Worm (Caenorhabditis elegans) whole organism, L4/young adult: Measurements from ENCODE around the gene K07H8.7.

Source experiments
- W03F9.2 ChIP-seq: fragments of 150-350 bp; optimal IDR thresholded peaks from 2 replicates; lab custom pipeline; 2014; ENCODE audit warnings: missing biosample characterization, missing genetic modification characterization
- dao-5 ChIP-seq: sonication (generic microtip); optimal IDR thresholded peaks from 2 replicates; lab custom pipeline; 2016; ENCODE audit warnings: missing genotype, missing genetic modification characterization, moderate library complexity, missing compliant biosample characterization
- him-1 ChIP-seq: sonication (generic microtip); optimal IDR thresholded peaks from 2 replicates; lab custom pipeline; 2016; ENCODE audit warnings: missing genotype, missing genetic modification reagents, missing genetic modification characterization, missing compliant biosample characterization

Gene K07H8.7

DNA sequence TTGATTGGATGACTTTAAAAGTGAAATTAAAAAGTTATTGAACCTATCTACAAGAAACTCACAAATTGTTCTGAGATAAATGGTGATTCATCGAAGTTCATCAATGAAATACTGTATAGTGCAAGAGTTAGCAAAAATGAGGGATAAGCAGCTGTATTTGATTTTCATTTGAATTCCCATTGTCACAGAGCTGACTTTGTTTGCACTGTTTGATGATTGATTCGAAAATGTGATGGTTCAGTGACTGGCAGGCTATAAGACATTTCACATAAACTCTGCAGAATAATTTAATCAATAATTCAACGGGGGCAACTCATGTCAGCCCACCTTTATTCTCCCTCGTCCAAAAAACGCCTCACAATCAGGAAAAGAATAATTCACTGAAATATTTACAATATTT, 16.2 kb downstream of the K07H8.7 start, which contains the start of gene T09A12.8:
Gene T09A12.8, minus strand, starts transcription at position 101 of the 400 bp plus-strand sequence.
- TF ChIP-seq W03F9.2 (tag; lab: Kevin White, UChicago) (no peak), dao-5 (tag; lab: Kevin White, UChicago) (no peak), him-1 (tag; lab: Kevin White, UChicago) (no peak)

DNA sequence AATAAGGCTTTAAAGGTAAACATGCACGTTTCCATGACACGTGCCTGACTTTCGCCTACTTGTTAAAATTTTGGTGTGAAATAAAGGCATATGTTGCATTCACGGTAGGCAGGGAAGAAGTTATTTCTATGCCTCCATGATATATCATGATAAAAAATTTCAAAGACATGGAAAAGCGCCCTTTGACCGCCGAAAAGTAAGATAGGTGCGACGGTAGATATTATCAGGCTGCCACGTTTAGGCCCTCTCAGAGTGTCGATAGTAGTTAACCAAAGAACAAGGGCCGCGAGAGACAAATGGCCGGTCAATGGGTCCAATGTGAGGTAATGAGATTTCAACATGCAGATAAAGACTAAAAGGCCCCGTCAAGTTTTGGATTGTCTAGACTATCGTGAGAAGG, 16.6 kb downstream of the K07H8.7 start:
- TF ChIP-seq dao-5 (tag; lab: Kevin White, UChicago) (no peak), him-1 (tag; lab: Kevin White, UChicago) (no peak), W03F9.2 (tag; lab: Kevin White, UChicago) (no peak)

DNA sequence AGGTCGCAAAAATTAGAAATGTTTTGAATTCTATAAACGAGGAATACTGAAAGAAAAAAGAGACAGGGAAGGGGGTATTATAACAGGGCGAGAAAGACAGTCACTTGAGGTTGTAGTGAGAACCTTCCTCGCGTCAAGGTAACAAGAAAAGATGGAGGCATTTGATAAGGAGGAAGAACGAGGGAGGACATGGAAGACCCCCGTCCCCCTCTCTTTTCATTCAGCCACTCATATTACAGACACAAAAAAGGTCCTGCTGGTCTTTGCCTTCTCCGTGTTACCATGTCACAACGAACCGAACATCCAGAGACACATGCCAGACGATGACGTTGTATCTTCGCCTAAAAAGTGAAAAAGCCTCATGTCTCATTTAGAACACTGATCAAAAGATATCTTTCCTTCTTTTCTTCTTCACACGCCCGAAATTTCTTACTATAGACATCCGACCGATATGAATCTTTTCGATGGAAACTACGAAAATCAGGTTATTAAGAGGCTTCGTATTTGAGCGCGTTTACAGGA, 18.4 kb downstream of the K07H8.7 start:
- TF ChIP-seq W03F9.2 (tag; lab: Kevin White, UChicago) (no peak), him-1 (tag; lab: Kevin White, UChicago) (no peak), dao-5 (tag; lab: Kevin White, UChicago) (no peak)

DNA sequence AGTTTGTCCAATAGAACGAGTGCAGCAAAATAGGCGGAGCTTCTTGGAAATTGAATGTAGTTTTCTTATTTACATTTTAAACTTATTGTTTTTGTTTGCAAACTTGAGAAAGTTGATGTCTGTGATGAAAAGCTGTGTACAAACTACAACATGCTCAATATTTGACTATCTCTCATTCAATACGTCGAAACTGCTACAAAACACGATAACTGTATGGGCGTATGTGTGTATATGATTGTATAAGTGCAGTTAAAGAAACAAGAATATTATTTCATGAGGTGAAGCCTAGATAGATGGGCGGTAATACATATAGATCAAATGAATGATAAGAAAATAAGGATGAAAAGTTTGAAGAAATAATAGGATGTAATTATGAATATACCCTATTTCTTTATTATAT, 20.2 kb downstream of the K07H8.7 start:
- TF ChIP-seq dao-5 (tag; lab: Kevin White, UChicago) (no peak), W03F9.2 (tag; lab: Kevin White, UChicago) (no peak), him-1 (tag; lab: Kevin White, UChicago) (no peak)

DNA sequence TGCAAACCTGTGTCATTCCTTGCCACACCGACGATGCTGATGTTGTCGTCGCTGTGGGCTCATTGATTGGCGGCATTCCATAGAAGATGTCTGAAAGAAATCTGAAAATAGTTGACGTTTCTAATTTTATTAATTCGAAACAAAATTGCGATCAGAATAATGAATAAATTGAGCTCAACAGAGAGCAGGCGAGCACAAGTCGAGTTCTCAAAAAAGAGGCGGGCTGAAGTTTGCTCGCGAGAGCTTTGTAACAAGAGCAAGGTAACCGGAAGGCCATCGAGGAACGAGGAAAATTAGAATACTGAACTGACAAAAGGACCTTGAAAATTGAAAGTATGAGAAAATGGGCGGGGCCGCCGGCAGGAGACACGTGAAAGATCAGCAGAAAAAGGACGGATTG, 23.3 kb downstream of the K07H8.7 start, which contains the start of gene nhr-66:
Gene nhr-66, minus strand, starts transcription at position 101 of the 400 bp plus-strand sequence.
- TF ChIP-seq dao-5 (tag; lab: Kevin White, UChicago): no peak
- TF ChIP-seq W03F9.2 (tag; lab: Kevin White, UChicago): no peak
- no peak for TF ChIP-seq him-1 (tag; lab: Kevin White, UChicago)

DNA sequence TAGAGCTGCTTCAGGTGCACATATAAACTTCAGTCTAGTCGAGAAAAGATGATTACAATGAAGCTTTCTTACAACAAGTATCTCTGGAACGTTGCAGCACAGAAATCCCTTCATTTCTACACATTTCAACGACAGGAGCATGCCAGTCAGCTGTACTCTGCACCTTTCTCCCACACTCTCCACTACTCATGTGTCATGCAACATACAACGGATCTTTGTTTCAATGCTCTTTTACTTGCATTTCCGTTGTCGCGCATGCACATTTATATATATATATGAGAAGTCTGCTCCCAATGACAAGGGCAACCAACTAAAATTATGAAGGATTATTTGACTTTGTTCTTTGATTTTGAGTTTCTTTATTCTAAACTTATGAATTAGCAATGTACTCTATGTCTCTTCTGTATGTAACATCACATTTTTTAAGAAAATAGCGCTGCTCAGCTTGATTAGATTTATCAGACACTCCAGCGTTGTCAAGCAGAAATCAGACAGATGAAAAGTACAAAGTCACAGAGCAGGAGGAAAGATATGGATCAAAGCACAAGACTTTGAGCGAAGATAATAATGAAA, 24.6 kb downstream of the K07H8.7 start:
- TF ChIP-seq W03F9.2 (tag; lab: Kevin White, UChicago) (no peak), dao-5 (tag; lab: Kevin White, UChicago) (no peak), him-1 (tag; lab: Kevin White, UChicago) (no peak)

DNA sequence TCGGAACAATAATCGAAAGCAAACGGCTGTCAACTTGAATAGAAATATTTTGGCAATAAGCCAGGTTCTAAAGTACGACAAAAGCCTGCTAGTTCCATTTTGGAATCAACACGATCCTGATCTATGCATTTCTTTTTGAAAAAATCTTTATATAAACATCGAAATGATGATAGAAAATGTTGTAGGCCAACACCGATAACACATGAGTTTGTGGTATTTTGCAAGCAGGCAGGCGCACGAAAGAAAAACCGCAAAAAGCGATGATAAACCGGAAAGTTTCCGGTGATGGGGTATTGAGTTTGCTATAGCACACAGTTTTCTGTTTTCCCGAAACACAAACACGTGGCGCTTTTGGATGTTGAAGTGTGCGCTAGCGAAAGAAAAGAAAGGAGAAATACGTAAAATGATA, 25.7 kb downstream of the K07H8.7 start:
- no peak for TF ChIP-seq W03F9.2 (tag; lab: Kevin White, UChicago)
- no peak for TF ChIP-seq him-1 (tag; lab: Kevin White, UChicago)

DNA sequence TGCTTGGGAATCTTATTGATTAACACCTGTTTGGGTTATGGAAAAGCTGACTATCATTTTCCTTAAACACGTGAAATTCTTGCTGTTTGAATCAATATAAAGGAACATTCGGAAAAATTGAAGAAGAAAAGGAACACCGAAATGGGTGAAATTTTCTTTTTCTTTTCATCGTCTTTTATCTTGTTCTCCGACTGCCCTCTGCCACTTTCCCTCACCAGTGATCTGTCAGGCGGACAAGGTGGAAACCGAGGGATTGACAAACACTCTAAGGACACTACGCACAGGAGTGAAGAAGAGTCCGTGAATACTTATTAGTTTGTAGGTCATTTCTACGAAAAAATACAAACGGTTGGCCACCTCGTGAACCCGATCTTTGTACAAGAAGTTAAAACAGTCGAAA, 26.5 kb downstream of the K07H8.7 start:
- TF ChIP-seq W03F9.2 (tag; lab: Kevin White, UChicago) (no peak), dao-5 (tag; lab: Kevin White, UChicago) (no peak), him-1 (tag; lab: Kevin White, UChicago) (no peak)

DNA sequence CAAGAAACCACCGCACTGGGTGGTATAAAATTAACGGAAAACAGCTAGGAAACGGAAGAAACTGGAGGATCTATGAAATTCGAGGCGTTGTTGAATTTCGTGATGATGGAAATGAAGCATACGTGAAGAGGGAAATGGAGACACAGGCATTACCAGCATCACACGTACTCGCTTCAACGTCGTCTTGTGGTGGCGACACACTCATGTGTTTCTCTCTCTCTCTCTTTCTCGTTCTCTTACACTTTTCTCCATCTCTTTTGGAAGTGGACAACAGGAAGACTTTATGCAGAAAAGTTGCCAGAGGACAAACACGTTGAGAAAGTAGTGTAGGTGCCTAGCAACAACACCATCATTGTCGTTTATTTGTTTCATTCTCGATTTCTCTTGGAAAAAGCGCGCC, 27.4 kb downstream of the K07H8.7 start:
- TF ChIP-seq W03F9.2 (tag; lab: Kevin White, UChicago) (no peak), him-1 (tag; lab: Kevin White, UChicago) (no peak), dao-5 (tag; lab: Kevin White, UChicago) (no peak)

DNA sequence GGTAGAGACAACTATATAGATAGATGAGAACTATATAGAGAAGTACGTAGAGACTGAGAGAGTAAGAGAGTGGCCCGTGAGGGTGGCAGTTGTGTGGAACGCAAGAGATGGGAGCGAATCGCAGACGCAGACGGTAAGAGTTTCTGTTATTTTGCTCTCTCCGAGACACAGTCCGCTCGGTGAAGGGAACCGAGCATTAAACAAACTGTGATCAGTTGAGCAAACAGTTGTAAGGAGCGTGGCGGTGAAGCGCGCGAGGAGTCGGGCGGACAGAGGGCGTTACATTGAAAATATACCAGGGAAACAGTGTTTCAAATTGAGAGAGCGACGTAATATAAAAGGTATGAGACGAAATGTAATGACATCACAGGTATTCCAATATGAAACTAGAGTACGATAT, 30.3 kb downstream of the K07H8.7 start:
- no peak for TF ChIP-seq dao-5 (tag; lab: Kevin White, UChicago)
- no peak for TF ChIP-seq him-1 (tag; lab: Kevin White, UChicago)
- no peak for TF ChIP-seq W03F9.2 (tag; lab: Kevin White, UChicago)

DNA sequence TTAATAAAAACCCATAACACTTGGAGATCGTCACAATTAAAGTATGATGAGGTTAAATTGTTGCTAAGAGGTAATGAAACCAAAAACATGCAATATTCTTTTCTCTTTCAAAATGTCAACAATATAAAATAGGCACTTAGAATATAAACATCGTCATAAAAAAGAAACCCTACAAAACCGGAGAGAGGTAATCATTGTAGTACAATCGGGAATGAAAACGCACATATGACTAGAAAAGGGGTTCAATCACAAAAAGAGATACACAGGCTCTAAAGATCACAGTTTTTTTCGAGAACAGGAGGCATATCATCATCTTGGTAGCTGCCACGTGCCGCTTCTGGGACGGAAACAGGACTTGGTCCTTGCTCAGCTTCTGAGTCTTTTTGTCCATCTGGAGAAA, 33.3 kb downstream of the K07H8.7 start:
- TF ChIP-seq him-1 (tag; lab: Kevin White, UChicago): no peak
- TF ChIP-seq dao-5 (tag; lab: Kevin White, UChicago): no peak
- no peak for TF ChIP-seq W03F9.2 (tag; lab: Kevin White, UChicago)

DNA sequence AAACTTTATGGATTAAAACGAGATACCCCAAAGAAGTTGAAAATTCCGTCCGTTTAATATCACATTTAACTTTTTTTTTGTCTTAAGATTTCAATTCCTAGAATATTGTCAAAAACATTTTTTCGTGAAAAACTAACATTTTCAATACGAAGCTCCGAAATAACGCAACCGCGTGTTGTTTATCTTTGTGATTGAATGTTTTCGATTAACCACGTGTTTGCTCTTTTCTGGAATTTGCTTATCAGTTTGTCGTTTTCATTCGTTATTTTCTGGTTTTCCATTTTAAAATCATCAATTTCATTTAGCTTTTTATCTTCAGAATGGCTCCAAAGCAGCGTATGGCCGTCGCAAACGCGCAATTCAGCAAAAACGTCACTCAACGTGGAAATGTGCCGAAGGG, 34.4 kb downstream of the K07H8.7 start, which contains the start of gene serp-1.2:
Gene serp-1.2, plus strand, starts transcription at position 318 of the 400 bp plus-strand sequence.
- no peak for TF ChIP-seq W03F9.2 (tag; lab: Kevin White, UChicago)
- no peak for TF ChIP-seq dao-5 (tag; lab: Kevin White, UChicago)
- TF ChIP-seq him-1 (tag; lab: Kevin White, UChicago): no peak

DNA sequence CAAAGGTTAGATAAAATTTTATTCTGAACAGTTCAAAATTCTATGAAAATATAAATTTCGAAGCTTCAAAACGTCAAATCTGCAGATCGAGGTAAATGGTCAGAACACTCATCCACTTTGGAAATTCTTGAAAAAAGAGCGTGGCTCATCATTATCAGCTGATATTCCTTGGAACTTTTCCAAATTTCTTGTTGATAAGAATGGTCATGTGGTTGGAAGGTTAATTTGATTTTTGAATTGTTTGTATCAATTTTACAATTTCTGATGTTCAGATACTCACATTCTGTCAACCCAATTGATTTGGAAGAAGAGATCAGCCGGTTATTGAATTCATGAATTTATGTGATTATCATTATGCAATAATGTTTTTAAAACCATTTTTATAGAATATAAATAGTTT, 36.7 kb downstream of the K07H8.7 start:
- TF ChIP-seq dao-5 (tag; lab: Kevin White, UChicago) (no peak), W03F9.2 (tag; lab: Kevin White, UChicago) (no peak), him-1 (tag; lab: Kevin White, UChicago) (no peak)

DNA sequence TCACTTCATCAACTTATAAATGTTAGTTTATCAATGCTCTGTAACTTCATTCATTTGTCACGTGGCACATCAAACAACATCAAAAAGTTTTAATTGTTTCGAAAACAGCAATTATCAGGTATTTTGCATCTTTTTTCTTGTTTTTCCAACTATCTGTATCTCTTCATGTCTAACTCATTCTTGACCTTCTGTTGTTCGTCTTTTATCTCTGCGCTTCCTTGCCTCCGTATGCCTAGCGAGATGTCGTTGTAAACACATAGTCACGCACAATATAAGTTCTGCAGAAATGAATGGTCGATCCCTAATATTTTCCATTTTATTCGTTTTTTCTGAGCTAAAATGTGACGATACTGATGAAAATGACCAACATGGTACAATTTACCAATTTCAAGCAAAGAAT, 37.9 kb downstream of the K07H8.7 start, which contains the start of gene gpx-6:
Gene gpx-6, plus strand, starts transcription at position 257 of the 400 bp plus-strand sequence.
- TF ChIP-seq him-1 (tag; lab: Kevin White, UChicago) (no peak), dao-5 (tag; lab: Kevin White, UChicago) (no peak), W03F9.2 (tag; lab: Kevin White, UChicago) (no peak)
